Fruit fly (Drosophila melanogaster) S2 (cell line): ENCODE data around the gene rdx.

Experiments used
- CG8478 ChIP-seq: fragments of >200 bp; optimal IDR thresholded peaks from 2 replicates; lab custom pipeline; 2018
- CTCF ChIP-seq, 2 experiments: fragments of >200 bp; optimal IDR thresholded peaks; 2 replicates each; lab custom pipeline; 2018

rdx gene

dm6 chr3R:14041647-14042046 lies 9.8 kb upstream of the rdx start:
- TF ChIP-seq CTCF (optimal IDR thresholded peaks at IDR 0.05; lab: Kevin White, UChicago) (no peak), CG8478 (lab: Kevin White, UChicago) (no peak)

DNA sequence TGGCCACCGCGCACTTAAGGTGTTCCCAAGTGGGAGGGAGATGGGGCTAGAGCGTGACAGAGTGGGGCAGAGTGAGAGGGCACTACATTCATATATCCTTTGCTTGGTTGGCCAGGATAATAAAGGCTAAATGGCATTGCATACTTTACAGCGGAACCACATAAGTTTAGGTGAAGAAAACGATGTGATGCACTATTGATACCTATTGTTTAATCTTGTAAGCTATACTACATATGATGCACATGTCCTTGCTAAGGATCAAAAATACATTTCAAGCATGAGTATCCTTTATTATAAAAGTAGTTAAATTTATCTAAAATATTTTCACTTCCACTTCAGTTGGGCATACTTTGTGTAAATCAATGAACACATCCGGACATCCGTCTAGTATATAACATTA lies 9.2 kb upstream of the rdx start:
- TF ChIP-seq CG8478 (lab: Kevin White, UChicago), result no peak
- no peak for TF ChIP-seq CTCF (optimal IDR thresholded peaks at IDR 0.05; lab: Kevin White, UChicago)

- TF ChIP-seq CTCF (optimal IDR thresholded peaks at IDR 0.05; lab: Kevin White, UChicago) (no peak), CG8478 (lab: Kevin White, UChicago) (no peak)
Observed at dm6 chr3R:14037330-14037729, 5.5 kb upstream of the rdx start.

- TF ChIP-seq CTCF (optimal IDR thresholded peaks at IDR 0.05; lab: Kevin White, UChicago), result no peak
- TF ChIP-seq CG8478 (lab: Kevin White, UChicago), result no peak
Observed at dm6 chr3R:14035924-14036448, 4.1 kb upstream of the rdx start, which contains the start of gene CG9922. Gene CG9922 (minus strand): TSS chr3R:14036398.

DNA sequence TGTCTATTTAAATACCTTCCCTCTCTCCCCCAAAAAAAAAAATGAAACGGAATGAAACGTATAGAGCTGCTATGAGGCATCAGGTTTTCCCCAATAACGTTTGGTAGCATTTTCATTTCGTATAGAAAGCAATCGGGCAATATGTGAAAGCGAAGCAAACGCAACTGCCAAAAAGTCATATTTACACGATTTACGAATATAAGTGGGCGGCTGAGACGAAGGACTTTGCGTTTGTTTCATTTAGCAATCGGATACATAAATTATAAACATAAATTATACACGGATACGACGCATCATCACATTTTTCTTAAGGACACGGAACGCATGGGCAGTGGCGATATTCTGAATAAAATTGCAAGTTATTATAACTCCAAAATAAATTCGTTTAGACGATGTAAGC lies 2.8 kb upstream of the rdx start:
- TF ChIP-seq CG8478 (lab: Kevin White, UChicago) (no peak), CTCF (optimal IDR thresholded peaks at IDR 0.05; lab: Kevin White, UChicago) (no peak)

DNA sequence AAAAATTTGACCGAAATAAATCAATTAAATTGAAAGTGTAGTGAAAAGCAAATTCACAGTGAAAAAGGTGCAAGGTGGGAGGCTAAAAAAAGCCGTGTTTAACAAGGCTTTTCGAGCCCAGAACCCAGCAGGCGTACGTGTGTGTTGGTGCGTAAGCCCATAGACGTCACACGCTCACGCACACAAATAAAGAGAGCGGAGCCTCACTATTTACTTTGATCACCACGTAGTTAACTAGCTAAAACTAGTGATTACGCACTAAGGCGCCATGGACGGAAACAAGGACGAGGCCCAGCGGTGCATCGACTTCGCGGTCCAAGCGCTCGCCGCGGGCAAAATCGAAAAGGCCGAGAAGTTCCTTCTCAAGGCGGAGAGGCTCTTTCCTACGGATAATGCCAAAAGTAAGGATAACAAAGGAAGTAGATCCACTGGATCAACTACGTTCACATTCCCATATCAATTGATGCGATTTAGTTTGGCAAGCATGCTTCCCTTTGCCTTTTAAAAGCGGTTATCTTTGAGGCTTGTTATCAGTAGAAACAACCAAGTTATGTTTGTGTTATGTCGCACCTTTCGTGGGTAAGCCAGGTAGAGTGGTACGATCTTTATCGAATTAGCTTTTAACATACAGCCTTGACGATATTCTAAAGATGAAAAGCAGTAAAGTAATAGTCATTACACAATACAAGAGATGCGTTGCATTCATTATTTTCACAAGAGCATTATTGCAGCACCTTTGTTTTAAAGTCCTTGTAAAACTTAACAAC lies 748 bp upstream of the rdx start:
- TF ChIP-seq CG8478 (lab: Kevin White, UChicago), result no peak
- TF ChIP-seq CTCF (optimal IDR thresholded peaks at IDR 0.05; lab: Kevin White, UChicago), result no peak

DNA sequence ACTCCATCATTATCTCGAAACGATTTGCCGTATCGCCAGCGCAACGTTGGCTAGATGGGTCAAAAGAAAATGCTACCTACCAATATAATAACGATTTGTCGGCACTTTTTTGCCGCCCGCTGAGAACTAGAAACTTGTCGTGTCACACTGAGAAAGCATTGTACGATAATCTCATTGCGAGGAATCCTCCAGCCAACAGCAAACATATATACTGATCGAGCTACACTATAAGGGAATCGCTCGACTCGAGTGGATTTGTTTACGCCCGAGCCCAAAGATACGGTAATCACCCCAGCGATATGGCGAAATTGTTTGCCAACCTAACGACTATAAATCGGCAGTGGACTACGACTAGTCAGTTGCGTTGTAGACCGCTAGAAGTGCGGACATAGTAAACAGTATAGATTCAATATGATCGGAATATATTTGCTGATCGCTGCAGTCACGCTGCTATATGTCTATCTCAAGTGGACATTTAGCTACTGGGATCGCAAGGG lies 2.9 kb downstream of the rdx start, which contains the start of gene Cyp6d5:
Cyp6d5 (plus strand) TSS at position 356 of the 497 bp plus-strand sequence.
- TF ChIP-seq CG8478 (lab: Kevin White, UChicago), result no peak
- no peak for TF ChIP-seq CTCF (optimal IDR thresholded peaks at IDR 0.05; lab: Kevin White, UChicago)

- TF ChIP-seq CTCF (optimal IDR thresholded peaks at IDR 0.05; lab: Kevin White, UChicago) (no peak), CG8478 (lab: Kevin White, UChicago) (no peak)
Observed at dm6 chr3R:14028158-14028557, 3.7 kb downstream of the rdx start.

DNA sequence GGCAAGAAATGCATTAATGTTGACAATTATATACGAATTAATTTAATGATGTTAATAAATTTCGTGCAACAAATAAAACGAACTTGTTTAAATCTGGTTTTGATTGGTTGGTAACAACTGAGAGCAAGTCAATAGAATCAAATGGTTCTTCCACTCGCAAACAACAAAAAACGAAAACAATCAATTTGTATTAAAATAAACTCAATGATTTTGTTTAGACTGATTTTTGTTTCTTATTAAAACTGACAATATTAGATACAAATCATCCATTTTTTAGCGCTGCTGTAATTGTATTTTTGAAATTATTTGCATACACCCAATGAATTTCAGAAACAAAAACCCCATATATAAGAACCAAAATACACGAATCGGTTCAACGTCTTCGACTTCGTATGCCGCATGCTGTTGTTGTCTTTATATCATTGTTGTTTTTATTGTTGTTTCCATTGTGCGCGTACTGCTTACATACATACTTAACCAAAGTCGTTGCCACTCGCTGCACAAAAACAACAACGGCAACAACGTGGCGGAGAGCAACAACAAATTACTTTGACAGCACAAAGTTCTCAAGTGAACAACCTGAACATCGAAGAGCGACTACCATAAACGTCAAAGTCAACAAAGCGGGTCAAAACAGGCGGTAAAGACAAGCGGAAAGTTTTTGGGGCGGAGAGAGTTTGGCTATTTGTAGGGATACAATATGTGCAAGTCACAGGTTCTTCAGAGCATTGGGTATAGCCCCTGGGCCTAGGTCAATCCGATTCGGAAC lies 4.7 kb downstream of the rdx start:
- TF ChIP-seq CG8478 (lab: Kevin White, UChicago) (no peak), CTCF (optimal IDR thresholded peaks at IDR 0.05; lab: Kevin White, UChicago) (no peak)

DNA sequence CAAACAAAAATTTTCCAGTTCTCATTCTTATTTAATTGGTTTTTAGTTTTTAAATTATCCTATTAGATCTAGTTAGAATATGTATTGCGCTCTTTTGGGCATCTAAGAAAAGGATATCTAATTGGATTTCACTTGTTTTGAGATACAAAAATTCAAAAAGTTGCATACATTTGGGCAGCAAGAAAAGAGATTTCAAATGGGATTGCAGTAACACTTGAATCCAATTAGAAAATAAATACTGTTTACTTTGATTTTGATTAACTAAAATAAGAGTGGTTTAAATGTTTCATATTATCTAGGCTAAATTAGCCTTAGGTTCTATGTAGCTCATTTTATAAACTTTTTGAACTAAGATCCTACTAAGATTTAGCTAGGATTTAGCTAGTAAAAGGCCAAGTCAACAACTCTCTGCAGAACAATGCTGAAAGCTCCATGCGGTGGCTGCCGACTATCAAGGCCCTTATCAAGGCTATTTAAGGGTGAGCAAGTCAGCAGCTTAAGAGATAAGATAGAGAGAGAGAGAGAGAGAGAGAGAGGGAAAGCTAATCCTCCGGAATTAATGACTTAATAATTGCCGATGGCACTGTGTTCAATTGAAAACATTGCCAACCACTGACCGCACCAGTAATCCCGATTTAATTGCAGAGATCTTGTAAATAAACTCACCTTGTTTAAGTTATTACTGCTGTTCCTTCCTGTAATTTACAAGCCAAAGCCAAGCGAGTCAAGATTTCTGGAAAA lies 5.5 kb downstream of the rdx start:
- TF ChIP-seq CG8478 (lab: Kevin White, UChicago) (no peak), CTCF (optimal IDR thresholded peaks at IDR 0.05; lab: Kevin White, UChicago) (no peak)

- no peak for TF ChIP-seq CG8478 (lab: Kevin White, UChicago)
- TF ChIP-seq CTCF (optimal IDR thresholded peaks at IDR 0.05; lab: Kevin White, UChicago), result no peak
Observed at dm6 chr3R:14025795-14026194, 6.1 kb downstream of the rdx start.

dm6 chr3R:14024919-14025387 lies 6.9 kb downstream of the rdx start:
- TF ChIP-seq CG8478 (lab: Kevin White, UChicago) (no peak), CTCF (optimal IDR thresholded peaks at IDR 0.05; lab: Kevin White, UChicago) (no peak)

- TF ChIP-seq CG8478 (lab: Kevin White, UChicago) (no peak), CTCF (optimal IDR thresholded peaks at IDR 0.05; lab: Kevin White, UChicago) (no peak)
Observed at dm6 chr3R:14024187-14024918, 7.5 kb downstream of the rdx start.
